Worm (Caenorhabditis elegans): ENCODE data around the gene ZK1321.1.

The ZK1321.1 gene

ce11 chrII:9797664-9798063 is 43.8 kb downstream of the ZK1321.1 start, which contains the start of gene cyp-13A4:
cyp-13A4 (minus strand) TSS chrII:9797740.
- no peak for TF ChIP-seq ceh-28 (tag; optimal IDR thresholded peaks at IDR 0.05)
- no peak for TF ChIP-seq lin-15B (tag; optimal IDR thresholded peaks at IDR 0.05)
- peak in 1 of 2 experiments; percentile 29 for TF ChIP-seq unc-62 (GFP tag; optimal IDR thresholded peaks at IDR 0.05 in 1 of 2)
- TF ChIP-seq unc-62 (tag; optimal IDR thresholded peaks at IDR 0.05) = no peak
- no peak for TF ChIP-seq daf-16 (GFP tag; optimal IDR thresholded peaks at IDR 0.05)
- TF ChIP-seq daf-16 (tag; optimal IDR thresholded peaks at IDR 0.05) = peak; percentile 25
- no peak for TF ChIP-seq mep-1 (tag; optimal IDR thresholded peaks at IDR 0.05)
- peak; percentile 13 for TF ChIP-seq nhr-102 (tag; optimal IDR thresholded peaks at IDR 0.05)
- TF ChIP-seq hlh-11 (tag; optimal IDR thresholded peaks at IDR 0.05) = peak; percentile 3
- TF ChIP-seq dmd-6 (GFP tag; IDR thresholded peaks at IDR 0.05) = peak; percentile 78
- TF ChIP-seq nhr-48 (tag; optimal IDR thresholded peaks at IDR 0.05) = no peak
- peak; percentile 33 for TF ChIP-seq pqm-1 (tag; optimal IDR thresholded peaks at IDR 0.05)
- peak; percentile 58 for TF ChIP-seq nhr-28 (tag; optimal IDR thresholded peaks at IDR 0.05)
- TF ChIP-seq fkh-10 (GFP tag; optimal IDR thresholded peaks at IDR 0.05) = no peak

ce11 chrII:9800251-9800650 is 46.4 kb downstream of the ZK1321.1 start, which contains the start of gene cyp-13A5:
cyp-13A5 (minus strand) TSS chrII:9800362.
- no peak for TF ChIP-seq F49E8.2 (tag; optimal IDR thresholded peaks at IDR 0.05; ENCODE audit: borderline replicate concordance)
- TF ChIP-seq Y105C5A.15 (GFP tag; IDR thresholded peaks at IDR 0.05) = no peak
- no peak for TF ChIP-seq zfp-2 (tag; optimal IDR thresholded peaks at IDR 0.05)
- TF ChIP-seq unc-130 (GFP tag; optimal IDR thresholded peaks at IDR 0.05) = no peak
- TF ChIP-seq nhr-77 (tag; optimal IDR thresholded peaks at IDR 0.05) = peak; percentile 73
- no peak for TF ChIP-seq D1046.2 (GFP tag; IDR thresholded peaks at IDR 0.05)
- no peak for TF ChIP-seq T20F7.1 (GFP tag; optimal IDR thresholded peaks at IDR 0.05)
- TF ChIP-seq mdt-29 (GFP tag; IDR thresholded peaks at IDR 0.05) = no peak
- no peak for TF ChIP-seq dmd-8 (GFP tag; IDR thresholded peaks at IDR 0.05)
- TF ChIP-seq pqm-1 (tag; optimal IDR thresholded peaks at IDR 0.05) = peak; percentile 59
- TF ChIP-seq ceh-20 (GFP tag; IDR thresholded peaks at IDR 0.05) = peak; percentile 43; the same call in 1 of the 2 replicates
- TF ChIP-seq fkh-10 (GFP tag; optimal IDR thresholded peaks at IDR 0.05) = no peak
- peak; percentile 89 for TF ChIP-seq nhr-28 (tag; optimal IDR thresholded peaks at IDR 0.05)
- TF ChIP-seq nhr-11 (tag; optimal IDR thresholded peaks at IDR 0.05) = peak; percentile 19
- peak in 1 of 2 experiments; percentile 46 for TF ChIP-seq mdl-1 (tag; optimal IDR thresholded peaks at IDR 0.05)
- TF ChIP-seq attf-4 (tag; optimal IDR thresholded peaks at IDR 0.05) = no peak
- TF ChIP-seq jun-1 (tag; optimal IDR thresholded peaks at IDR 0.05) = no peak
- peak; percentile 82 for TF ChIP-seq dmd-6 (GFP tag; IDR thresholded peaks at IDR 0.05)
- no peak for TF ChIP-seq daf-16 (GFP tag; optimal IDR thresholded peaks at IDR 0.05)
- peak; percentile 83 for TF ChIP-seq daf-16 (tag; optimal IDR thresholded peaks at IDR 0.05)
- TF ChIP-seq nhr-111 (GFP tag; optimal IDR thresholded peaks at IDR 0.05) = no peak
- TF ChIP-seq sdz-12 (GFP tag; optimal IDR thresholded peaks at IDR 0.05) = no peak
- no peak for TF ChIP-seq egl-43 (GFP tag; IDR thresholded peaks at IDR 0.05)
- TF ChIP-seq ceh-82 (tag; optimal IDR thresholded peaks at IDR 0.05) = no peak
- TF ChIP-seq dve-1 (tag; optimal IDR thresholded peaks at IDR 0.05; ENCODE audit: insufficient read depth) = peak; percentile 28
- TF ChIP-seq unc-62 (GFP tag; optimal IDR thresholded peaks at IDR 0.05 in 1 of 2) = peak in 1 of 2 experiments; percentile 77
- TF ChIP-seq unc-62 (tag; optimal IDR thresholded peaks at IDR 0.05) = no peak
- peak; percentile 26 for TF ChIP-seq mxl-3 (GFP tag; optimal IDR thresholded peaks at IDR 0.05)
- TF ChIP-seq F26F4.8 (GFP tag; conservative IDR thresholded peaks at IDR 0.05) = no peak
- peak; percentile 64 for TF ChIP-seq nhr-102 (tag; optimal IDR thresholded peaks at IDR 0.05)
- no peak for TF ChIP-seq nhr-76 (tag; optimal IDR thresholded peaks at IDR 0.05)
- peak; percentile 76 for TF ChIP-seq hlh-30 (tag; optimal IDR thresholded peaks at IDR 0.05; ENCODE audit: insufficient read depth)
- no peak for TF ChIP-seq unc-39 (tag; optimal IDR thresholded peaks at IDR 0.05)
- TF ChIP-seq snpc-1.2 (GFP tag; IDR thresholded peaks at IDR 0.05) = no peak
- TF ChIP-seq hlh-11 (tag; optimal IDR thresholded peaks at IDR 0.05) = peak; percentile 73

DNA sequence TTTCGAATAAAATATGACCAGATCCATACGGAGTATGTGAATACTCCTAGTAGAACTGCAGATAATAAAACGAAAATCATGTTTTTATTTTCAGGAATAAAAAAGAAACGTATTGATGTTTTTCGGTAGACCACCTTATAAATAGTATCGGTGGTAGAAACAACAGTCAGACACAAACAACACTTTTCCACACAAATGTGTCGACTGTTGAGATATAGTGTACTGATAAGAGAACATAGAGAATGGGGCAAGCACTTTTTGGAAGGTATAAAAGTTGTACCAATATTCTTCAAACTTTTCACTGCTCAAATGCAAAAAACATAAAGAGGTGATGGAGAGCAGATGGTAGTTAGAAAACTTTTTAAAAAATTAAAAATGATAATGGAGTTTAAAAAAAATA is 48.8 kb downstream of the ZK1321.1 start, which contains the start of gene cyp-13A6:
Gene cyp-13A6, minus strand, starts transcription at position 180 of the 400 bp plus-strand sequence.
- TF ChIP-seq nhr-28 (tag; optimal IDR thresholded peaks at IDR 0.05) (peak; percentile 63), nhr-10 (tag; optimal IDR thresholded peaks at IDR 0.05) (no peak), hlh-11 (tag; optimal IDR thresholded peaks at IDR 0.05) (peak; percentile 18), ztf-11 (tag; optimal IDR thresholded peaks at IDR 0.05) (no peak), dmd-6 (GFP tag; IDR thresholded peaks at IDR 0.05) (peak; percentile 46; the same call in 1 of the 2 replicates), lin-15B (tag; optimal IDR thresholded peaks at IDR 0.05) (no peak), daf-16 (GFP tag; optimal IDR thresholded peaks at IDR 0.05) (no peak), daf-16 (tag; optimal IDR thresholded peaks at IDR 0.05) (peak; percentile 68)
